Worm (Caenorhabditis elegans) whole organism, dauer: ENCODE measurements around the gene R02D5.10.

Source experiments
- unc-62 ChIP-seq: sonication (generic microtip); optimal IDR thresholded peaks from 2 replicates; lab custom pipeline; 2017; ENCODE audit warnings: missing biosample characterization, missing genetic modification reagents, missing genetic modification characterization

Gene R02D5.10

ce11 chrV:14468196-14468874, 13.8 kb upstream of the R02D5.10 start, which contains the start of gene srz-97:
srz-97 (minus strand) TSS chrV:14468246.
- no peak for TF ChIP-seq unc-62 (GFP tag; lab: Kevin White, UChicago)

- no peak for TF ChIP-seq unc-62 (GFP tag; lab: Kevin White, UChicago)
Observed at ce11 chrV:14468931-14469330, 13.2 kb upstream of the R02D5.10 start, which contains the start of gene clec-57. clec-57 (plus strand) TSS chrV:14469231.

DNA sequence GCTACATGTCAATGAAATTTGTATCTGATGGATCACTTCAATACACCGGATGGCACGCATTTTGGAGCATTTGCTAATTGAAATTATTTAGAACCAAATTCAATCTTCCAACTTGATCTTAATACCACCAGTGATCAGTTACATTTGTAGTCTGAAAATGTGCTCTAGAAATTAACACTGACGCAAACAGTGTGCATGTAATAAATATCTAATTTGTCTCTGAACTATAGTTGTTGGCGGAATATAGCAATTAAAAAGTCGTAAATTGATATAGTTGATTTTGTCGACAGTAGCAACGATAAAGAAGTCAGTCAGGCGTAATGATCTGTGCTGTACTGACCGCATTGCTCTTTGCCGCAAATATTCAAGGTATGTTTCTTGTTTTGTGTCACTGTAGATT, 9.9 kb upstream of the R02D5.10 start, which contains the start of gene clec-227:
Gene clec-227, plus strand, starts transcription at position 301 of the 400 bp plus-strand sequence.
- TF ChIP-seq unc-62 (GFP tag; lab: Kevin White, UChicago): no peak

- no peak for TF ChIP-seq unc-62 (GFP tag; lab: Kevin White, UChicago)
Observed at ce11 chrV:14474099-14474498, 8.0 kb upstream of the R02D5.10 start, which contains the start of gene clec-56. clec-56 (plus strand) TSS chrV:14474399.

- no peak for TF ChIP-seq unc-62 (GFP tag; lab: Kevin White, UChicago)
Observed at ce11 chrV:14476680-14477079, 5.4 kb upstream of the R02D5.10 start, which contains the start of gene clec-54. clec-54 (plus strand) TSS chrV:14476903.

- no peak for TF ChIP-seq unc-62 (GFP tag; lab: Kevin White, UChicago)
Observed at ce11 chrV:14478979-14479378, 3.1 kb upstream of the R02D5.10 start, which contains the start of gene clec-55. clec-55 (plus strand) TSS chrV:14479279.

DNA sequence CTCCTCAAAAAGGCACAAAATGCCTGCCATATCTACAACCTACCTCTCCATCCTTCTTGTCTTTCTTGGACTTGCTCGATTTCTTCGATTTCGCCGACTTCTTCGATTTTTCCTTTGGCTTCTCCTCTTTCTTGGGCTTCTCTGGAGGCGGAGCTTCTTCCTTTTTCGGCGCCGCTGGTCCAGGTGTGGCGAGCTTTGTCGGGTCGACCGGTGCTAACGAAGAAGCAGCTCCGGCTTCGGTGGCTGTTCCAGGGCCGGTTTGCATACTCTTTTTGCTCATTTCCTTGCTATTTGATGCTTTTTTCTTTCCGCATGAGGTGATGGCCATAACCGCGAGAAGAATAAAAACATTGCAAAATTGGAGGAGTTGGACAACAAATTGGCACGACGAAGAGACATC, 1.6 kb upstream of the R02D5.10 start:
- no peak for TF ChIP-seq unc-62 (GFP tag; lab: Kevin White, UChicago)

DNA sequence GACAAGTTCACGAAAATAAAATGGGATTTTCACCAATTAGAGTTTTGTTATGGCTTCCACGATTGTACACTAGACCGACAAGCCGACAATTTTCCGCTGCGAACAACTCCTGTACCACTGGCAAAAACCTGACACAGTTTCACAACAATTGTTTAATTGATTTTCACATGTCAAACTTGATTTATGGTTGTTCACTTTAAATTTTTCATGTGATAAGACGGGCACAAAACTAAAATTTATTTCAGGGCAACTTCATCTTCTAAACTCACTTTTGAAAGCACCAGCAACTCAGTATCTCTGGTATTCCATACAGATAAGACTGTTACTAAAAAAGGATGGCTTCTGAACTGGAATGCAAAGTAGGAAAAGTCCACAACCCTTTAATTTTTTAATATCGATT, 686 bp upstream of the R02D5.10 start, which contains the start of gene R02D5.7:
Gene R02D5.7, minus strand, starts transcription at position 101 of the 400 bp plus-strand sequence.
- TF ChIP-seq unc-62 (GFP tag; lab: Kevin White, UChicago): no peak

- no peak for TF ChIP-seq unc-62 (GFP tag; lab: Kevin White, UChicago)
Observed at ce11 chrV:14482728-14483210, 682 bp downstream of the R02D5.10 start, which contains the start of gene R02D5.3. R02D5.3 (plus strand) TSS chrV:14483160.

ce11 chrV:14484582-14484981, 2.5 kb downstream of the R02D5.10 start, which contains the start of gene R02D5.4:
R02D5.4 (minus strand) TSS chrV:14484682.
- TF ChIP-seq unc-62 (GFP tag; lab: Kevin White, UChicago): no peak

DNA sequence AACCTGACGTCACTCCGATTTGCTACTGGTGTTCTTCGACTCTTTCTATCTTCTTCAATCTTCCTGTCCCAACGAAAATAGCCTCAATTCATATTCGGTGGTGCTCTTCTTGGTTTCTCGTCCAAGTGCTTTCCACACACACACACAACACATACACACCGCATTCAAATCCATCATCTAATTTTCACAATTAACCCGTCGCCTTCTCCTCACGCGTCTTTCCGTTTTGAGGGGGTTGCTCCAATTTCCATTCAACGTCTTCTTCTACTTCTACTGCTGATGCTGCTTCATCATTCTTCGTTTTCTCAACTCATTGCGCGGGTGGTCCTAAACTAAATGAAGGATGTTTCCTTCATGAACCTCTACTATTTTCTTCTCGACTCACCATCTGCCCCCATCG, 9.0 kb downstream of the R02D5.10 start:
- TF ChIP-seq unc-62 (GFP tag; lab: Kevin White, UChicago): no peak

DNA sequence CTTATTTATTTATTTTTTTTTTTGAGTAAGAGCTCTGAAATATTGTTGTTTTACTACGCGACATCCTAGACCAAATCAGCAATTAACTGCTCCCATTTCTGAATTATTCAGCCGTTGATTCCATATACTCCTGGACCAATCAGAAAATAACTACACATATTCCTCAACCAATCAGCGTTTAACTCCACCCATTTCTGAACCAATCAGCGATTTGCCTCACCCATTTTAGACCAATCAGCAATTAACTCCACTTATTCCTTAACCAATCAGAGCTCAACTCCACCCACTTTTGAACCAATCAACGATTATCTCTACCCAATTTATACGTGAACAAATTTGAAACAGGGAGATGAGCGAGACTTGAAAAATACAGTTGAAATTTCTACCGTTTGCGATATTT, 11.6 kb downstream of the R02D5.10 start:
- no peak for TF ChIP-seq unc-62 (GFP tag; lab: Kevin White, UChicago)

DNA sequence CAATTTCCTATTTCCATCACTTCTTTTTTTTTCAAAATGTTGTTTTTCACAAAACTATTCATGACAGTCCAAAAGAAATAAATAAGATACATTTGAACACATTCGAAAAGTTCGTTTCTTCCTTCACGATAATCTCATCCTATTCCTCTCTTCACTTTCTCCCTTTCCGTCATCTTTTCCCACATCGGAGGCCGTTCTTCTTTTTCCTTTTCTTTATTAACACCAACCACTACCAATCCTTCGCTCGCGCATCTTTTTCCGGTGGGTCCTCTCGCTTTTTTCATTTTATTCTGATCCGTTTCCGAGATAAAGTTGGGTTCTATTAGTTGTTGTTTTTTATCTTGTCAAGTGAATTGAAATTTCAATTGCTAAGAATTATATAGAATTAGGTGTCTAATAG, 13.4 kb downstream of the R02D5.10 start:
- TF ChIP-seq unc-62 (GFP tag; lab: Kevin White, UChicago): no peak

DNA sequence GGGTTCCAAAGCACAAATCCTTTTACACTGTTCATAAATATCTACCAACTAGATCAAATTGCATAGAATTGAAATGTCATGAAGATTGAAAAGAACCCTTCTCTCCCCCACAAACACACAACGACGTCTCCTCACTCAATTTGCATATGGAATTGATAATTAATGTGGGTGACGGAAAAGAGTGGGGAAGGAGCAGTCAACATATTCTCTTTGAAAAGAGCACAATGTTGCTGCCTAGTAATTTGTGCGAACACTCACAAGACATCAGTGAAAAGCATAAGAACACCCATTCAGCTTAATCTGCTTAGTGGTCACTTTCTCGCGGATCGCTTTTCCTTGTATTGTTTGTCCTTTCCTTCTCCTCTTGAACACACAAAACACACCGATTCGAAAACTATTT, 14.4 kb downstream of the R02D5.10 start:
- TF ChIP-seq unc-62 (GFP tag; lab: Kevin White, UChicago): no peak

- TF ChIP-seq unc-62 (GFP tag; lab: Kevin White, UChicago): no peak
Observed at ce11 chrV:14498204-14498603, 16.1 kb downstream of the R02D5.10 start.

- no peak for TF ChIP-seq unc-62 (GFP tag; lab: Kevin White, UChicago)
Observed at ce11 chrV:14499074-14499864, 17.2 kb downstream of the R02D5.10 start.
